Worm (Caenorhabditis elegans) whole organism, mixed stage, embryonic: ENCODE data around the gene T13C2.3.

Experiments used
- M03D4.4 ChIP-seq: sonication (generic microtip); optimal IDR thresholded peaks from 2 replicates; lab custom pipeline; 2017; ENCODE audit warnings: mild to moderate bottlenecking, missing genetic modification characterization, missing compliant biosample characterization
- bed-3 ChIP-seq: fragments of 200-800 bp; sonication (Bioruptor generic); optimal IDR thresholded peaks from 3 replicates; lab custom pipeline; 2018; ENCODE audit warnings: mild to moderate bottlenecking, missing genetic modification characterization, moderate library complexity, missing compliant biosample characterization
- blmp-1 ChIP-seq: fragments of 150-350 bp; optimal IDR thresholded peaks from 2 replicates; lab custom pipeline; 2014; ENCODE audit warnings: missing biosample characterization, missing genetic modification characterization
- ceh-43 ChIP-seq: fragments of 200-800 bp; sonication (Bioruptor generic); optimal IDR thresholded peaks from 2 replicates; lab custom pipeline; 2018; ENCODE audit warnings: mild to moderate bottlenecking, missing genetic modification characterization, moderate library complexity, missing compliant biosample characterization
- ces-1 ChIP-seq: fragments of 150-350 bp; optimal IDR thresholded peaks from 2 replicates; lab custom pipeline; 2014; ENCODE audit warnings: missing biosample characterization, missing genetic modification reagents, missing genetic modification characterization
- cnd-1 ChIP-seq: fragments of 200-800 bp; sonication (Bioruptor generic); optimal IDR thresholded peaks from 2 replicates; lab custom pipeline; 2018; ENCODE audit warnings: mild to moderate bottlenecking, missing genetic modification characterization, missing compliant biosample characterization
- drap-1 ChIP-seq: fragments of 200-800 bp; sonication (Bioruptor generic); optimal IDR thresholded peaks from 3 replicates; lab custom pipeline; 2018; ENCODE audit warnings: mild to moderate bottlenecking, missing genetic modification characterization, missing compliant biosample characterization
- elt-1 ChIP-seq: sonication (generic microtip); optimal IDR thresholded peaks from 2 replicates; lab custom pipeline; 2017; ENCODE audit warnings: missing genetic modification characterization, mild to moderate bottlenecking, missing compliant biosample characterization, antibody characterized with exemption, moderate library complexity, borderline replicate concordance; ENCODE audit not compliant: insufficient read depth
- elt-3 ChIP-seq: fragments of 150-350 bp; optimal IDR thresholded peaks from 2 replicates; lab custom pipeline; 2014; ENCODE audit warnings: missing biosample characterization, missing genetic modification characterization
- hlh-1 ChIP-seq: fragments of 150-350 bp; optimal IDR thresholded peaks from 2 replicates; lab custom pipeline; 2014; ENCODE audit warnings: missing biosample characterization, missing genetic modification reagents, missing genetic modification characterization
- lin-13 ChIP-seq: fragments of 150-350 bp; optimal IDR thresholded peaks from 2 replicates; lab custom pipeline; 2014; ENCODE audit warnings: missing biosample characterization, missing genetic modification characterization
- lin-32 ChIP-seq: fragments of 200-800 bp; sonication (Bioruptor generic); optimal IDR thresholded peaks from 2 replicates; lab custom pipeline; 2018; ENCODE audit warnings: mild to moderate bottlenecking, missing genetic modification characterization, missing compliant biosample characterization
- lsy-2 ChIP-seq: fragments of 150-350 bp; optimal IDR thresholded peaks from 2 replicates; lab custom pipeline; 2014; ENCODE audit warnings: missing biosample characterization, missing genetic modification characterization
- mep-1 ChIP-seq: fragments of 150-350 bp; optimal IDR thresholded peaks from 2 replicates; lab custom pipeline; 2017; ENCODE audit warnings: missing biosample characterization, missing genetic modification reagents, missing genetic modification characterization, inconsistent platforms
- mls-2 ChIP-seq: sonication (generic microtip); optimal IDR thresholded peaks from 2 replicates; lab custom pipeline; 2016; ENCODE audit warnings: mild to moderate bottlenecking, missing genetic modification characterization, moderate library complexity, missing compliant biosample characterization
- nhr-2 ChIP-seq: fragments of 150-350 bp; optimal IDR thresholded peaks from 2 replicates; lab custom pipeline; 2014; ENCODE audit warnings: missing biosample characterization, missing genetic modification characterization
- nhr-237 ChIP-seq: fragments of 150-350 bp; optimal IDR thresholded peaks from 2 replicates; lab custom pipeline; 2014; ENCODE audit warnings: missing biosample characterization, missing genetic modification characterization
- nhr-28 ChIP-seq: fragments of 150-350 bp; optimal IDR thresholded peaks from 2 replicates; lab custom pipeline; 2014; ENCODE audit warnings: missing biosample characterization, missing genetic modification characterization
- nhr-76 ChIP-seq: sonication (generic microtip); optimal IDR thresholded peaks from 2 replicates; lab custom pipeline; 2017; ENCODE audit warnings: missing biosample characterization, missing genetic modification characterization
- pha-4 ChIP-seq: fragments of 150-350 bp; optimal IDR thresholded peaks from 2 replicates; lab custom pipeline; 2018; ENCODE audit warnings: missing biosample characterization, missing genetic modification reagents, missing genetic modification characterization
- snpc-4 ChIP-seq: fragments of 150-350 bp; optimal IDR thresholded peaks from 2 replicates; lab custom pipeline; 2014; ENCODE audit warnings: missing biosample characterization, missing genetic modification characterization
- sptf-1 ChIP-seq: sonication (generic microtip); optimal IDR thresholded peaks from 2 replicates; lab custom pipeline; 2017; ENCODE audit warnings: mild to moderate bottlenecking, missing genetic modification characterization, moderate library complexity, missing compliant biosample characterization
- tbx-8 ChIP-seq: fragments of 200-800 bp; sonication (Bioruptor generic); optimal IDR thresholded peaks from 2 replicates; lab custom pipeline; 2018; ENCODE audit warnings: mild to moderate bottlenecking, missing genetic modification characterization, moderate library complexity, missing compliant biosample characterization
- unc-120 ChIP-seq: sonication (generic microtip); optimal IDR thresholded peaks from 2 replicates; lab custom pipeline; 2017; ENCODE audit warnings: missing genetic modification characterization, missing compliant biosample characterization; ENCODE audit not compliant: poor library complexity, severe bottlenecking
- unc-39 ChIP-seq: fragments of 150-350 bp; optimal IDR thresholded peaks from 2 replicates; lab custom pipeline; 2014; ENCODE audit warnings: missing biosample characterization, missing genetic modification characterization
- unc-62 ChIP-seq: fragments of 150-350 bp; optimal IDR thresholded peaks from 2 replicates; lab custom pipeline; 2014; ENCODE audit warnings: missing biosample characterization, missing genetic modification reagents, missing genetic modification characterization

Gene T13C2.3

DNA sequence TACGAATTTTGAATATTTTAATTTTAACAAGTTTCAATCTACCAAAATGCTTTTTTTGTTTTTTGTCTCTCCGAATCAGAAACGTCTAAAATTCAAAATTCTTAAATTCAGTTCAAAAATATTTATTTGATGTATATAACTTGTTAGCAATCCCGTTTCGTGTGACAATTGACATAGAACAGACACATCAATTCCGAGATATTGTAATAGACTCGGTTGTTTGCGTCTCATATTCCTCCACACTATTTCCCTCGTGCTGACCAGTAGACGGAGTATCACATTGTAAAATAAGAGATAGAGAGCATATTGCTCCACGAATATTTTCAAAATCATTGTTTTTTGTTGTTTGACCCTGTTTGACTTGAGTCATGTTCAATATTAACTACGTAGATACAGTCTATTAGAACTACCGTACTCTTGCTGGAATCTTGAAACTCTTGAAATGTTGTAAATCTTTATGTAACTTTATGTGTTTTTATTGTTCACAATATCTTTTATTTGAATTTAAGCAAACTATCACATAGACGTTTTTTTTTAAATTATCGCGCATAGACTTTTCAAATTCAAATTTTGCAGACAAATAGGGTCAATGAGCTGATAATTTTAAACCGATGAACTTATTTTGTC is at the start of gene T13C2.3:
TSS of gene T13C2.3 (plus strand) at position 577 of the 627 bp plus-strand sequence.
- TF ChIP-seq nhr-2 (no peak), lin-32 (GFP tag; lab: Kevin White, UChicago) (no peak), unc-39 (no peak), M03D4.4 (tag; lab: Kevin White, UChicago) (no peak), sptf-1 (tag; lab: Kevin White, UChicago) (no peak), unc-62 (GFP tag; lab: Kevin White, UChicago) (peak; percentile 51), elt-1 (tag; lab: Kevin White, UChicago) (no peak), nhr-28 (tag; lab: Kevin White, UChicago) (no peak), mep-1 (tag; lab: Kevin White, UChicago) (no peak), hlh-1 (tag; lab: Kevin White, UChicago) (peak; percentile 66)

DNA sequence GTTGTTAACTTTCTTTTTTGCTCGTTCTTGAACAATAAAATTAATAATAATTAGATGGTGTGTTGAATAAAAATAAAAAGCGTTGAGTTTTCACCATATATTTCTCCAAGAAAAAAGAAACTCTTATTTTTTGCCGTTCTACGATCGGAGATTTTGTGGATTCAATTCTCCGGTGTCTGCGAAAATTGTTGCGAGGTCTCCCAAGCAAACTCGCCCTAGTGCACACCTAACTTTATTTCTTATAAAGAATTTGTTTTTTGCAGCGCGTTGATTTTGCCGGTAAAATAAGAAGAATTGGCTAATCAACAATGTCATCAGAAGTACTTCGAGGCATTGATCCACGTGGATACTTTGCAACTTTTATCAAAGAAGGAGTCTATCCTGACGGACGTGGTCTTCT is 47.6 kb upstream of the T13C2.3 start, which contains the start of gene exos-8:
TSS of gene exos-8 (plus strand) at position 264 of the 400 bp plus-strand sequence.
- peak; percentile 46 for TF ChIP-seq cnd-1 (tag; lab: Kevin White, UChicago)
- TF ChIP-seq ces-1 (GFP tag; lab: Kevin White, UChicago): peak; percentile 76
- TF ChIP-seq mls-2 (tag; lab: Kevin White, UChicago): peak; percentile 50
- peak; percentile 6 for TF ChIP-seq drap-1 (GFP tag; lab: Kevin White, UChicago)
- TF ChIP-seq lin-32 (GFP tag; lab: Kevin White, UChicago): peak; percentile 1
- no peak for TF ChIP-seq snpc-4 (tag; lab: Kevin White, UChicago)
- TF ChIP-seq lsy-2 (tag; lab: Kevin White, UChicago): peak; percentile 67
- TF ChIP-seq sptf-1 (tag; lab: Kevin White, UChicago): no peak
- no peak for TF ChIP-seq pha-4 (tag; lab: Kevin White, UChicago)
- TF ChIP-seq bed-3: no peak
- no peak for TF ChIP-seq elt-3
- TF ChIP-seq unc-39: no peak
- TF ChIP-seq nhr-237 (tag; lab: Kevin White, UChicago): peak; percentile 49
- TF ChIP-seq mep-1 (tag; lab: Kevin White, UChicago): peak; percentile 67
- TF ChIP-seq lin-13: peak; percentile 34
- TF ChIP-seq M03D4.4 (tag; lab: Kevin White, UChicago): peak; percentile 28
- TF ChIP-seq nhr-2: no peak

DNA sequence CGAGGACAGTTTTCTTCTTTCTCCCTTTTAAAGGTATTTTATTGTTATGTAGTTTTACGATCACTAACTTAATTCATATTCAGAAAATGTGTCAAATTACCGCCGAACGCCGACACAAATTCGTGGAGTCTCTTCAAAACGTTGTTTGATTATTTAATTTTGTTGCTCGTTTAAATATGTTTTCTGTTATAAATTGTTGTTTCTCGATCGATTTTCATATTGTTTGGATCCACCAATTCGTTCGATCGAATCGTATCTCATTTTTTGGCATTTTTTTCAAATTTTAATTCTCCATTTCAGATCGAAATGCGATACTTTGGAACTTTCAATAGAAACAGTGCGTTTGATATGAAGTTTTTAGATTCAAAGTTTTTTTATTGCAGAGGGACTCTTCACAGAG is 46.4 kb upstream of the T13C2.3 start, which contains the start of gene F41G3.6:
TSS of gene F41G3.6 (plus strand) at position 301 of the 400 bp plus-strand sequence.
- TF ChIP-seq mls-2 (tag; lab: Kevin White, UChicago) (no peak), tbx-8 (GFP tag; lab: Kevin White, UChicago) (no peak), blmp-1 (no peak), cnd-1 (tag; lab: Kevin White, UChicago) (no peak), nhr-76 (tag; lab: Kevin White, UChicago) (no peak), M03D4.4 (tag; lab: Kevin White, UChicago) (no peak), unc-120 (tag; lab: Kevin White, UChicago) (no peak), hlh-1 (tag; lab: Kevin White, UChicago) (no peak)

DNA sequence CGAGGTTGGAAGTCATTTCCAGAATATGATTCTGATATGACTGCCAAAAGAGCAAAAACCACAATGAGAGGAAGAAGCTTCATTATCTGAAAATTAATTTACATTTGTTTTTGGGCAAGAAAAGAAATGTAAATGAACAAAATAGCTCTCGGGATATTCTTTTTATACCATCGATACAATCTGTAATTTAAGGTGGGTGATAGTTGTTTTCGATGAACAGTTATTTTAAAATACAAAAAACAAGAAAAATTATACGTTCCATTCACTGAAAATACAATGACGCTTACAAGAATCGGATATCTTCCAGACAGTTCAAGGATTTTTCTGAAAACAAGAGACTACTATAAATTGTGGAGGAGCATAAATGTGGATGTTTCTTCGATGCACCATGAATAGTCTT is 44.4 kb upstream of the T13C2.3 start, which contains the start of gene ins-15:
TSS of gene ins-15 (minus strand) at position 101 of the 400 bp plus-strand sequence.
- TF ChIP-seq hlh-1 (tag; lab: Kevin White, UChicago): no peak
- TF ChIP-seq, all 35 proteins: peak for 0

DNA sequence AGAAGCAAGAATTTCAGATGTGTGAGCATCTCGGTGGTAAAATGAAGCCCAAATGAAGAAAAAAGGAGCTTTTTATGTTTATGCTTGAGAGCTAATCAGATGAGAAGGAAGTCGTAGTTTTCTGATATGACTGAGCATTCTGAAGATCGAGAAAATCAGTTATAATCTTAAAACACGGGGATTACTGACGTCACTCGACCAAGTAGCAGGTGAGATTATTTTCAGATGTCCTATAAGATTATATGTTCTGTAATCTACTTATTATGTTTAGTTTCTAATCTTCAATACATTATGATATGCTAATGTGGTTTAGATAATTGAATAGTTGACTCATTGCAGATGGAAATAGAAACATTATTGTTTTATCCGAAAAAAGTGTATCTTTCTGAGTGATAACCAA is 43.3 kb upstream of the T13C2.3 start, which contains the start of gene ins-14:
TSS of gene ins-14 (minus strand) at position 32 of the 400 bp plus-strand sequence.
- TF ChIP-seq nhr-237 (tag; lab: Kevin White, UChicago) (no peak), unc-120 (tag; lab: Kevin White, UChicago) (no peak), mep-1 (tag; lab: Kevin White, UChicago) (no peak), hlh-1 (tag; lab: Kevin White, UChicago) (no peak), lsy-2 (tag; lab: Kevin White, UChicago) (no peak), ceh-43 (no peak), unc-62 (GFP tag; lab: Kevin White, UChicago) (no peak)
- TF ChIP-seq, all 35 proteins: peak for 0

DNA sequence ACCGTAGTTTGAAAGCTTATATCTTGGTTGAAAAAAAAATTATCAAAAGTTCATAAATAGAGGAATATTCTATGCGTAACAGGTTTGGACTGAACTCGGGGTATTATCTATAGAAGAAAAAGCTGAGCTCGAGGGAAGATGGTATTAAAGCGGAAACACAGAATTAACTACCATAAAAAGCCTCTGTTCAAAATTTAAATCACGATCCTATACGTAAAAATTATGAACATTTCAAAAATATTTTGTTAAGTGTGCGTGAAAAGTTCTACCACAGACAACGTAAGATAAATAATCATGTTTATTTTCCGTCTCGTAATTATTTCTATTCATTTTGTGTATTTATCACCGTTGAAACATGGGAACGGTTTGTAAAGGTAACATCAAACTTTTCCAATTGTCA is 42.6 kb upstream of the T13C2.3 start, which contains the start of gene F41G3.5:
TSS of gene F41G3.5 (plus strand) at position 301 of the 400 bp plus-strand sequence.
- TF ChIP-seq ces-1 (GFP tag; lab: Kevin White, UChicago): no peak
- no peak for TF ChIP-seq lin-13
